Fruit fly (Drosophila melanogaster) whole organism, embryonic: Measurements from ENCODE around the gene Est-Q.

Source experiments
- ATbp ChIP-seq: fragments of 200-800 bp; sonication (Bioruptor generic); optimal IDR thresholded peaks from 2 replicates; lab custom pipeline; 2017; ENCODE audit warnings: missing biosample characterization, mild to moderate bottlenecking, missing genetic modification characterization, missing genetic modification reagents
- Adf1 ChIP-seq: fragments of 200-800 bp; sonication (Bioruptor generic); IDR thresholded peaks from 2 replicates; pipeline ENCODE4 v1.3.6; 2022; ENCODE audit warnings: missing biosample characterization, missing genetic modification characterization
- Antp ChIP-seq: fragments of 200-800 bp; sonication (Bioruptor generic); optimal IDR thresholded peaks from 3 replicates; lab custom pipeline; 2016; ENCODE audit warnings: missing biosample characterization, missing genetic modification characterization
- B-H2 ChIP-seq: fragments of 200-800 bp; sonication (Bioruptor generic); optimal IDR thresholded peaks from 2 replicates; lab custom pipeline; 2018; ENCODE audit warnings: missing biosample characterization, mild to moderate bottlenecking, missing genetic modification characterization
- CG11696 ChIP-seq: fragments of 200-800 bp; sonication (Bioruptor generic); IDR thresholded peaks from 2 replicates; pipeline ENCODE4 v1.3.6; 2022; ENCODE audit warnings: missing biosample characterization, missing genetic modification characterization
- CG12236 ChIP-seq: fragments of 200-800 bp; sonication (Bioruptor generic); optimal IDR thresholded peaks from 2 replicates; lab custom pipeline; 2016; ENCODE audit warnings: missing biosample characterization, missing genetic modification characterization
- CG12659 ChIP-seq: fragments of 200-800 bp; sonication (Bioruptor generic); optimal IDR thresholded peaks from 3 replicates; lab custom pipeline; 2017; ENCODE audit warnings: mild to moderate bottlenecking, missing biosample characterization, missing genetic modification reagents, missing genetic modification characterization
- CG13624 ChIP-seq: fragments of 200-800 bp; sonication (Bioruptor generic); optimal IDR thresholded peaks from 2 replicates; lab custom pipeline; 2016; ENCODE audit warnings: missing biosample characterization, missing genetic modification characterization
- CG15696 ChIP-seq: fragments of 200-800 bp; sonication (Bioruptor generic); optimal IDR thresholded peaks from 2 replicates; lab custom pipeline; 2019; ENCODE audit warnings: missing biosample characterization, mild to moderate bottlenecking, missing genetic modification characterization, moderate library complexity
- CG17568 ChIP-seq: fragments of 200-800 bp; sonication (Bioruptor generic); optimal IDR thresholded peaks from 2 replicates; lab custom pipeline; 2018; ENCODE audit warnings: missing biosample characterization, mild to moderate bottlenecking, missing genetic modification characterization, moderate library complexity
- CG18476 ChIP-seq: fragments of 200-800 bp; sonication (Bioruptor generic); optimal IDR thresholded peaks from 2 replicates; lab custom pipeline; 2016; ENCODE audit warnings: missing biosample characterization, mild to moderate bottlenecking, missing genetic modification characterization
- CG2712 ChIP-seq: fragments of 200-800 bp; optimal IDR thresholded peaks from 3 replicates; lab custom pipeline; 2019; ENCODE audit warnings: missing biosample characterization, mild to moderate bottlenecking, missing genetic modification characterization, moderate library complexity
- CG2875 ChIP-seq: fragments of 200-800 bp; sonication (Bioruptor generic); optimal IDR thresholded peaks from 2 replicates; lab custom pipeline; 2017; ENCODE audit warnings: missing biosample characterization, mild to moderate bottlenecking, missing genetic modification characterization, missing genetic modification reagents
- CG4328 ChIP-seq: fragments of 200-800 bp; sonication (Bioruptor generic); optimal IDR thresholded peaks from 3 replicates; lab custom pipeline; 2017; ENCODE audit warnings: missing biosample characterization, missing genetic modification reagents, missing genetic modification characterization
- CG6689 ChIP-seq: fragments of 200-800 bp; sonication (Bioruptor generic); IDR thresholded peaks from 2 replicates; pipeline ENCODE4 v1.3.6; 2022; ENCODE audit warnings: missing biosample characterization, missing genetic modification characterization
- CG8924 ChIP-seq: fragments of 200-800 bp; optimal IDR thresholded peaks from 3 replicates; lab custom pipeline; 2019; ENCODE audit warnings: missing biosample characterization, mild to moderate bottlenecking, missing genetic modification characterization, moderate library complexity
- CG9817 ChIP-seq: fragments of 200-800 bp; sonication (Bioruptor generic); optimal IDR thresholded peaks from 2 replicates; lab custom pipeline; 2018; ENCODE audit warnings: missing biosample characterization, mild to moderate bottlenecking, missing genetic modification characterization, moderate library complexity
- Chrac-16 ChIP-seq: fragments of 200-800 bp; sonication (Bioruptor generic); optimal IDR thresholded peaks from 3 replicates; lab custom pipeline; 2016; ENCODE audit warnings: missing biosample characterization, missing genetic modification characterization
- D ChIP-seq, 2 experiments: fragments of 200-800 bp in 1 of 2; fragments of >200 bp in 1 of 2; sonication (Bioruptor generic) in 1 of 2; optimal IDR thresholded peaks; 2 replicates in 1 of 2; 3 replicates in 1 of 2; lab custom pipeline; 2017; ENCODE audit warnings: mild to moderate bottlenecking in 1 of 2, missing biosample characterization in 1 of 2, missing genetic modification characterization in 1 of 2, missing genetic modification reagents in 1 of 2
- Dp ChIP-seq: fragments of 200-800 bp; sonication (Bioruptor generic); optimal IDR thresholded peaks from 2 replicates; lab custom pipeline; 2018; ENCODE audit warnings: missing biosample characterization, mild to moderate bottlenecking, missing genetic modification characterization, moderate library complexity
- Hey ChIP-seq: fragments of 200-800 bp; sonication (Bioruptor generic); optimal IDR thresholded peaks from 3 replicates; lab custom pipeline; 2018; ENCODE audit warnings: missing biosample characterization, mild to moderate bottlenecking, missing genetic modification characterization
- Ptx1 ChIP-seq: fragments of 200-800 bp; sonication (Bioruptor generic); IDR thresholded peaks from 2 replicates; pipeline ENCODE4 v1.3.6; 2022; ENCODE audit warnings: missing biosample characterization, missing genetic modification characterization
- Side ChIP-seq: fragments of 200-800 bp; sonication (Bioruptor generic); optimal IDR thresholded peaks from 2 replicates; lab custom pipeline; 2016; ENCODE audit warnings: missing biosample characterization, missing genetic modification characterization
- Sry-β ChIP-seq: fragments of 200-800 bp; sonication (Bioruptor generic); optimal IDR thresholded peaks from 2 replicates; lab custom pipeline; 2018; ENCODE audit warnings: missing biosample characterization, mild to moderate bottlenecking, missing genetic modification characterization, moderate library complexity
- Stat92E ChIP-seq, 3 experiments: fragments of >200 bp in 2 of 3; fragments of 200-800 bp in 1 of 3; sonication (Bioruptor generic) in 1 of 3; optimal IDR thresholded peaks; 2 replicates each; lab custom pipeline; 2017 to 2019; ENCODE audit warnings: missing biosample characterization in 3 of 3, missing genetic modification characterization in 3 of 3, mild to moderate bottlenecking in 1 of 3, moderate library complexity in 1 of 3
- YL-1 ChIP-seq: fragments of 200-800 bp; sonication (Bioruptor generic); optimal IDR thresholded peaks from 3 replicates; lab custom pipeline; 2017; ENCODE audit warnings: missing biosample characterization, mild to moderate bottlenecking, missing genetic modification characterization
- dan ChIP-seq: fragments of 200-800 bp; sonication (Bioruptor generic); IDR thresholded peaks from 2 replicates; pipeline ENCODE4 v1.3.6; 2022; ENCODE audit warnings: missing biosample characterization, missing genetic modification characterization
- dati ChIP-seq: fragments of 200-800 bp; sonication (Bioruptor generic); IDR thresholded peaks from 2 replicates; pipeline ENCODE4 v1.3.6; 2022; ENCODE audit warnings: missing biosample characterization, missing genetic modification characterization
- fd102C ChIP-seq: fragments of 200-800 bp; sonication (Bioruptor generic); optimal IDR thresholded peaks from 2 replicates; lab custom pipeline; 2018; ENCODE audit warnings: missing biosample characterization, mild to moderate bottlenecking, missing genetic modification characterization, moderate library complexity
- gcm2 ChIP-seq: fragments of 200-800 bp; sonication (Bioruptor generic); optimal IDR thresholded peaks from 2 replicates; lab custom pipeline; 2016; ENCODE audit warnings: missing biosample characterization, missing genetic modification characterization
- hkb ChIP-seq, 2 experiments: fragments of 200-800 bp in 1 of 2; fragments of >200 bp in 1 of 2; sonication (Bioruptor generic) in 1 of 2; IDR thresholded peaks in 1 of 2; optimal IDR thresholded peaks in 1 of 2; 2 replicates each; pipeline versions ENCODE4 v1.3.6 to Lab custom; 2017 to 2022; ENCODE audit warnings: missing biosample characterization in 1 of 2, missing genetic modification characterization in 1 of 2
- hth ChIP-seq: fragments of >200 bp; optimal IDR thresholded peaks from 2 replicates; lab custom pipeline; 2017; ENCODE audit warnings: inconsistent platforms
- jumu ChIP-seq: fragments of 200-800 bp; sonication (Bioruptor generic); optimal IDR thresholded peaks from 3 replicates; lab custom pipeline; 2016; ENCODE audit warnings: missing biosample characterization, missing genetic modification characterization
- pho ChIP-seq: fragments of 200-800 bp; sonication (Bioruptor generic); optimal IDR thresholded peaks from 2 replicates; lab custom pipeline; 2016; ENCODE audit warnings: missing biosample characterization, missing genetic modification characterization
- pita ChIP-seq: fragments of 200-800 bp; sonication (Bioruptor generic); optimal IDR thresholded peaks from 2 replicates; lab custom pipeline; 2017; ENCODE audit warnings: missing biosample characterization, mild to moderate bottlenecking, missing genetic modification characterization
- pnt ChIP-seq: fragments of 200-800 bp; sonication (Bioruptor generic); optimal IDR thresholded peaks from 3 replicates; lab custom pipeline; 2016; ENCODE audit warnings: missing biosample characterization, missing genetic modification characterization
- pum ChIP-seq: fragments of 200-800 bp; sonication (Bioruptor generic); optimal IDR thresholded peaks from 2 replicates; lab custom pipeline; 2016; ENCODE audit warnings: missing biosample characterization, missing genetic modification characterization
- row ChIP-seq: fragments of 200-800 bp; sonication (Bioruptor generic); IDR thresholded peaks from 3 replicates; pipeline ENCODE4 v1.3.6; 2022; ENCODE audit warnings: missing biosample characterization, missing genetic modification characterization
- sd ChIP-seq: fragments of 200-800 bp; sonication (Bioruptor generic); optimal IDR thresholded peaks from 3 replicates; lab custom pipeline; 2018; ENCODE audit warnings: missing biosample characterization, mild to moderate bottlenecking, missing genetic modification characterization, moderate library complexity
- sens ChIP-seq: fragments of 200-800 bp; sonication (Bioruptor generic); peaks from one replicate; lab custom pipeline; 2016; ENCODE audit warnings: missing biosample characterization, missing genetic modification characterization
- seq ChIP-seq: fragments of 200-800 bp; sonication (Bioruptor generic); IDR thresholded peaks from 2 replicates; pipeline ENCODE4 v1.3.6; 2022; ENCODE audit warnings: missing biosample characterization, missing genetic modification characterization
- sisA ChIP-seq: fragments of 200-800 bp; sonication (Bioruptor generic); IDR thresholded peaks from 2 replicates; pipeline ENCODE4 v1.3.6; 2022; ENCODE audit warnings: missing biosample characterization, missing genetic modification characterization
- stwl ChIP-seq: fragments of 200-800 bp; sonication (Bioruptor generic); optimal IDR thresholded peaks from 3 replicates; lab custom pipeline; 2018; ENCODE audit warnings: missing biosample characterization, mild to moderate bottlenecking, missing genetic modification characterization, moderate library complexity
- tna ChIP-seq: fragments of 200-800 bp; sonication (Bioruptor generic); IDR thresholded peaks from 2 replicates; pipeline ENCODE4 v1.3.6; 2022; ENCODE audit warnings: missing biosample characterization, missing genetic modification characterization; ENCODE audit not compliant: partially characterized antibody
- ttk ChIP-seq: fragments of 200-800 bp; sonication (Bioruptor generic); IDR thresholded peaks from 2 replicates; pipeline ENCODE4 v2.1.2; 2022; ENCODE audit warnings: missing biosample characterization, missing genetic modification characterization
- unpg ChIP-seq: fragments of 200-800 bp; sonication (Bioruptor generic); optimal IDR thresholded peaks from 3 replicates; lab custom pipeline; 2018; ENCODE audit warnings: missing biosample characterization, mild to moderate bottlenecking, missing genetic modification characterization, moderate library complexity
- vvl ChIP-seq: fragments of 200-800 bp; sonication (Bioruptor generic); IDR thresholded peaks from 2 replicates; pipeline ENCODE4 v1.3.6; 2022; ENCODE audit warnings: missing biosample characterization, missing genetic modification characterization

Est-Q gene

DNA sequence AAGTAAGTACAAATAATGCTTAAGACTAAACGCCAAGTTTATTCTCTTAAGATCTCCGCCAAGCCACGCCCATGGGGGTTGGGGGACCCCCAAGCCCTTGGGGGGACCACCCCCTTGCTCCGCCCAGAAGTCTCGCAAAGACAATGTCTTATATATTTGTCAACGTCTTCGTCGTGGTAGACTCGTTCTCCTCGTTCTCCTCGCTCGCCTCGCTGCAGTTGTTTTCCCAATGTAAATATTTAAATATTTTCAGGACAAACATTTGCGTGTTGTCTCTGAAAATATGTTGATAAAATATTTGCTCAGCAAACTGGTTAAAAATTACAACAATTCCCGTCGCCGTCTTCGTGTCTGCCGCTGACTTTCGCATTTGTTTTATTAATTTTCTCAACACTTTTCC lies 37.0 kb upstream of the Est-Q start (continued):
- TF ChIP-seq fd102C (GFP tag; lab: Kevin White, UChicago), result peak; percentile 100
- TF ChIP-seq Dp (GFP tag; lab: Kevin White, UChicago), result no peak
- no peak for TF ChIP-seq gcm2 (GFP tag; lab: Kevin White, UChicago)
- TF ChIP-seq Hey (tag; lab: Kevin White, UChicago), result no peak
- TF ChIP-seq, all 482 proteins: peak for 239

DNA sequence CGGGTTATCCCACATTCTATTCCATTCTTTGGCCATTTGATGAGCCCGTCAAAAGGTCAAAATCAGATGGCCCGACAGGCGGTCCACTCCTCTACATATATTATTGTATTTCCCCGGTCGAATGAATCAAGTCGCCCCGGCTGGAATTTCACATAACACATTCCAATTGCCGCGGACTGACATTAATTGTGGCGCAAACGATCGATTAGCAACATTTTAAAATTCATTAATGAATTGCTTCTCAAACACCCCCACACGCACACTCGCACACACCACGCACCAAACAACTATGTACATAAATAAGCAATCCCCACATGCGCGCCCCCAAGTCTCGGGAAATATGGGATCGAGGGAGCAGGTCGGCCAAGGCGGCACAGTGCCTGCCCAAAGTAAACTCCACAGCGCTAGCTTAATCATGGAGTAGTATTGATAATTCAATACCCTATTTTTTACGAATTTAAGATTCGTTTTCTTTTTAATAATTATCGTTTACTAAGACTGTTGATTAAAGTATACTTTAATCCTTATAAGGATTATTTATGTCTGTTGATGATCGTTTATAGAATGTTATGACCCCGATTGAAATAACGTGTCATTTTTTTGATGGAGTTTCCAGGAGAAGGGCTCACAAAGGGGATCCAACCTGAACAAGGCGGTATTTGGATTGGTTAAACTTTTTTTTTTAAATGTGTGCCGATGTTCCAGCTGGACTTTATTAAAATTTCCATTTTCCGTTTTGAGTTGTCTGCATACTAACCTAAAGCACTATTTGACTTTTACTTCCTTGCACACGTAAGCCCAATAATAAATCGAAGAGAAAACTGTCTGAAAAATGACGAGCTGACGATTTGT lies 35.7 kb upstream of the Est-Q start:
- TF ChIP-seq unpg (GFP tag; lab: Kevin White, UChicago) (no peak), CG8924 (tag; lab: Kevin White, UChicago) (no peak), Adf1 (GFP tag; lab: Robert Waterston, UW) (no peak), sisA (GFP tag; lab: Robert Waterston, UW) (no peak), D (optimal IDR thresholded peaks at IDR 0.05; lab: Kevin White, UChicago) (no peak), D (GFP tag; optimal IDR thresholded peaks at IDR 0.05; lab: Kevin White, UChicago) (peak; percentile 17), pho (GFP tag; lab: Kevin White, UChicago) (no peak), CG12236 (GFP tag; lab: Kevin White, UChicago) (no peak), CG17568 (no peak), CG4328 (GFP tag; lab: Kevin White, UChicago) (no peak), pum (GFP tag; lab: Kevin White, UChicago) (no peak), vvl (GFP tag; lab: Robert Waterston, UW) (no peak), Chrac-16 (GFP tag; lab: Kevin White, UChicago) (no peak), dati (GFP tag; lab: Robert Waterston, UW) (no peak), stwl (no peak), Stat92E (GFP tag; optimal IDR thresholded peaks at IDR 0.05; lab: Kevin White, UChicago) (no peak), CG15696 (no peak), Side (GFP tag; lab: Kevin White, UChicago) (no peak), pita (GFP tag; lab: Kevin White, UChicago) (no peak), hth (lab: Kevin White, UChicago) (no peak), CG6689 (no peak), CG2875 (GFP tag; lab: Kevin White, UChicago) (no peak), pnt (no peak), Sry-β (GFP tag; lab: Kevin White, UChicago) (no peak), row (GFP tag; lab: Robert Waterston, UW) (0 out of 3 replicates have a peak, but pooled peaks have one; percentile 12), B-H2 (no peak), CG11696 (GFP tag; lab: Robert Waterston, UW) (no peak), seq (GFP tag; lab: Robert Waterston, UW) (no peak), tna (GFP tag; lab: Robert Waterston, UW) (no peak), ttk (GFP tag; lab: Robert Waterston, UW) (no peak), sd (tag; lab: Kevin White, UChicago) (peak; percentile 88), Antp (GFP tag; lab: Kevin White, UChicago) (no peak), CG2712 (tag; lab: Kevin White, UChicago) (no peak), sens (peak; percentile 86), Ptx1 (GFP tag; lab: Robert Waterston, UW) (0 out of 2 replicates have a peak, but pooled peaks have one; percentile 10), dan (GFP tag; lab: Robert Waterston, UW) (no peak), jumu (GFP tag; lab: Kevin White, UChicago) (no peak), YL-1 (GFP tag; lab: Kevin White, UChicago) (no peak), hkb (optimal IDR thresholded peaks at IDR 0.05; lab: Kevin White, UChicago) (no peak), hkb (GFP tag; IDR thresholded peaks at IDR 0.05; lab: Robert Waterston, UW) (no peak), ATbp (no peak), CG13624 (no peak), CG9817 (tag; lab: Kevin White, UChicago) (no peak), CG12659 (GFP tag; lab: Kevin White, UChicago) (no peak), CG18476 (GFP tag; lab: Kevin White, UChicago) (no peak)
